Worm (Caenorhabditis elegans): ENCODE results near the gene C09G1.2.

DNA sequence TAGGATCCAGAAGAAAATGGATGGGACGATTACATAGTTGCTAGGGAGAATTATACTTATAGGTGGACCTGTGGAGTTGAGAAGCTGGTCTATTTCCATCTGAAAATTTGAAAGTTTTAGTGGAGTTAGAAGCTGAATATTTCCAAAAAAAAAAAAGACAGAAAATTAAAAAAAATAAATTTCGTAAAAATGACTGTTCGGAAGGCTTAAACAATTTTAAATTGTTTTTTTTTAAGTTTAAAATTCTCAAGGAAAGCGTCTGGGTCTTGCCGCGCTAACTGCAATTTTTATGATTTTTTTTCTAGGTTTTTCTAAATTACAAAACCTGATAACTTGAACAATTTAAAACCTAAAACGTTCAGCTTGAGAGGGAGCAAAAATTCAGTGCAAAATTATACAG lies 43.3 kb downstream of the C09G1.2 start, which contains the start of gene mrp-3:
- TF ChIP-seq med-1 (GFP tag; optimal IDR thresholded peaks at IDR 0.05; ENCODE audit: insufficient read depth) (no peak), tab-1 (GFP tag; IDR thresholded peaks at IDR 0.05) (no peak)
